Worm (Caenorhabditis elegans): ENCODE measurements around the gene acr-7.

DNA sequence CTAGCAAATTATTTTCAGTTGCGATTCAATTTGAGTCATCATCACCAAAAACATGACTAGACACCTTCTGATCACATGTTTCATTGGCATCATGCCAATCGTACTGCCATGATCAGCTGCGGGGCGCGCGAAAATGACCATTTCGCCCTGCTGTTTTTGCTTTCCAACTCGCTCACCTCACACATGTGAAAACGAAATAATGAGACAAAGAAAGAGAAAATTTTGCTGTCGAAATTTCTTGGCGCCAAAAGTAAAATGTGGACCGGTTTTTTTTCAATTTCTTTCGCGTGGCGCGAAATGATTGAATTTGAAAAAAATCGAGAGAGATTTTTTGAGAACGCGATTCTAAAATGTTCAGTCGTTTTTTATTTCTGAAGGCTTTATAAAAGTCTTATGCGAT lies 42.7 kb downstream of the acr-7 start:
- TF ChIP-seq F49E8.2 (tag; optimal IDR thresholded peaks at IDR 0.05; ENCODE audit: insufficient read depth) (no peak), madf-6 (GFP tag; IDR thresholded peaks at IDR 0.05) (no peak), unc-62 (GFP tag; optimal IDR thresholded peaks at IDR 0.05) (no peak), hmg-1.2 (GFP tag; IDR thresholded peaks at IDR 0.05) (no peak), ztf-6 (GFP tag; IDR thresholded peaks at IDR 0.05) (no peak), T07F8.4 (tag; optimal IDR thresholded peaks at IDR 0.05) (no peak)

Measured in whole organism, young adult.